Fruit fly (Drosophila melanogaster) whole organism, embryonic: Measurements from ENCODE around the gene CG15368.

Source experiments
- Adf1 ChIP-seq: fragments of 200-800 bp; sonication (Bioruptor generic); IDR thresholded peaks from 2 replicates; pipeline ENCODE4 v1.3.6; 2022; ENCODE audit warnings: missing biosample characterization, missing genetic modification characterization
- Antp ChIP-seq: fragments of 200-800 bp; sonication (Bioruptor generic); optimal IDR thresholded peaks from 3 replicates; lab custom pipeline; 2016; ENCODE audit warnings: missing biosample characterization, missing genetic modification characterization
- Atf-2 ChIP-seq: fragments of 200-800 bp; sonication (Bioruptor generic); optimal IDR thresholded peaks from 2 replicates; lab custom pipeline; 2016; ENCODE audit warnings: missing biosample characterization, missing genetic modification characterization
- Bgb ChIP-seq: fragments of 200-800 bp; sonication (Bioruptor generic); IDR thresholded peaks from 2 replicates; pipeline ENCODE4 v1.3.6; 2022; ENCODE audit warnings: missing biosample characterization, missing genetic modification characterization; ENCODE audit not compliant: partially characterized antibody
- CG10267 ChIP-seq: fragments of 200-800 bp; sonication (Bioruptor generic); optimal IDR thresholded peaks from 2 replicates; lab custom pipeline; 2018; ENCODE audit warnings: missing biosample characterization, mild to moderate bottlenecking, missing genetic modification characterization, moderate library complexity
- CG10366 ChIP-seq: fragments of 200-800 bp; sonication (Bioruptor generic); IDR thresholded peaks from 2 replicates; pipeline ENCODE4 v1.3.6; 2022; ENCODE audit warnings: missing biosample characterization, missing genetic modification characterization
- CG10979 ChIP-seq: fragments of 200-800 bp; sonication (Bioruptor generic); optimal IDR thresholded peaks from 2 replicates; lab custom pipeline; 2018; ENCODE audit warnings: missing biosample characterization, mild to moderate bottlenecking, missing genetic modification characterization, moderate library complexity
- CG11398 ChIP-seq: fragments of 200-800 bp; sonication (Bioruptor generic); optimal IDR thresholded peaks from 2 replicates; lab custom pipeline; 2016; ENCODE audit warnings: missing biosample characterization, missing genetic modification characterization
- CG12769 ChIP-seq: fragments of 200-800 bp; sonication (Bioruptor generic); optimal IDR thresholded peaks from 2 replicates; lab custom pipeline; 2019; ENCODE audit warnings: missing biosample characterization, mild to moderate bottlenecking, missing genetic modification characterization, moderate library complexity
- CG13424 ChIP-seq: fragments of 200-800 bp; sonication (Bioruptor generic); optimal IDR thresholded peaks from 2 replicates; lab custom pipeline; 2019; ENCODE audit warnings: missing biosample characterization, mild to moderate bottlenecking, missing genetic modification characterization, moderate library complexity
- CG15073 ChIP-seq: fragments of 200-800 bp; sonication (Bioruptor generic); optimal IDR thresholded peaks from 2 replicates; lab custom pipeline; 2016; ENCODE audit warnings: missing biosample characterization, missing genetic modification characterization
- CG15269 ChIP-seq: fragments of 200-800 bp; sonication (Bioruptor generic); optimal IDR thresholded peaks from 2 replicates; lab custom pipeline; 2018; ENCODE audit warnings: missing biosample characterization, mild to moderate bottlenecking, missing genetic modification characterization, moderate library complexity
- CG17328 ChIP-seq: fragments of 200-800 bp; sonication (Bioruptor generic); IDR thresholded peaks from 2 replicates; pipeline ENCODE4 v1.3.6; 2022; ENCODE audit warnings: missing biosample characterization, missing genetic modification characterization
- CG2678 ChIP-seq: fragments of 200-800 bp; sonication (Bioruptor generic); optimal IDR thresholded peaks from 3 replicates; lab custom pipeline; 2019; ENCODE audit warnings: missing biosample characterization, mild to moderate bottlenecking, missing genetic modification characterization, moderate library complexity
- CG3065 ChIP-seq: fragments of 200-800 bp; sonication (Bioruptor generic); optimal IDR thresholded peaks from 2 replicates; lab custom pipeline; 2016; ENCODE audit warnings: missing biosample characterization, missing genetic modification characterization
- CG31388 ChIP-seq: fragments of 200-800 bp; sonication (Bioruptor generic); optimal IDR thresholded peaks from 2 replicates; lab custom pipeline; 2016; ENCODE audit warnings: missing biosample characterization, missing genetic modification characterization
- CG32767 ChIP-seq: fragments of 200-800 bp; sonication (Bioruptor generic); IDR thresholded peaks from 2 replicates; pipeline ENCODE4 v1.3.6; 2022; ENCODE audit warnings: missing biosample characterization, missing genetic modification characterization
- CG3995 ChIP-seq: fragments of 200-800 bp; sonication (Bioruptor generic); optimal IDR thresholded peaks from 3 replicates; lab custom pipeline; 2016; ENCODE audit warnings: missing biosample characterization, missing genetic modification characterization
- CG5953 ChIP-seq: fragments of 200-800 bp; sonication (Bioruptor generic); IDR thresholded peaks from 2 replicates; pipeline ENCODE4 v1.3.6; 2022; ENCODE audit warnings: missing biosample characterization, missing genetic modification characterization
- CG6254 ChIP-seq: fragments of 200-800 bp; sonication (Bioruptor generic); optimal IDR thresholded peaks from 3 replicates; lab custom pipeline; 2017; ENCODE audit warnings: mild to moderate bottlenecking, missing biosample characterization, missing genetic modification reagents, missing genetic modification characterization
- CG7839 ChIP-seq: fragments of 200-800 bp; sonication (Bioruptor generic); optimal IDR thresholded peaks from 3 replicates; lab custom pipeline; 2018; ENCODE audit warnings: missing biosample characterization, mild to moderate bottlenecking, missing genetic modification characterization, moderate library complexity
- CG7928 ChIP-seq: fragments of 200-800 bp; sonication (Bioruptor generic); optimal IDR thresholded peaks from 2 replicates; lab custom pipeline; 2017; ENCODE audit warnings: missing biosample characterization, mild to moderate bottlenecking, missing genetic modification characterization
- Dip2 ChIP-seq: fragments of 200-800 bp; sonication (Bioruptor generic); IDR thresholded peaks from 2 replicates; pipeline ENCODE4 v1.3.6; 2022; ENCODE audit warnings: missing biosample characterization, missing genetic modification characterization
- Drgx ChIP-seq: fragments of 200-800 bp; sonication (Bioruptor generic); IDR thresholded peaks from 2 replicates; pipeline ENCODE4 v1.3.6; 2022; ENCODE audit warnings: missing biosample characterization, missing genetic modification characterization
- Gug ChIP-seq: fragments of 200-800 bp; sonication (Bioruptor generic); IDR thresholded peaks from 4 replicates; pipeline ENCODE4 v1.3.6; 2022; ENCODE audit warnings: missing biosample characterization, missing genetic modification characterization
- Kr ChIP-seq: fragments of 200-800 bp; sonication (Bioruptor generic); optimal IDR thresholded peaks from 2 replicates; lab custom pipeline; 2017; ENCODE audit warnings: missing biosample characterization, mild to moderate bottlenecking, missing genetic modification characterization
- Lhr ChIP-seq: fragments of 200-800 bp; sonication (Bioruptor generic); optimal IDR thresholded peaks from 3 replicates; lab custom pipeline; 2017; ENCODE audit warnings: mild to moderate bottlenecking, missing biosample characterization, missing genetic modification reagents, missing genetic modification characterization
- Myb ChIP-seq: fragments of 200-800 bp; sonication (Bioruptor generic); optimal IDR thresholded peaks from 2 replicates; lab custom pipeline; 2016; ENCODE audit warnings: missing biosample characterization, missing genetic modification characterization
- Opbp ChIP-seq: fragments of 200-800 bp; sonication (Bioruptor generic); IDR thresholded peaks from 3 replicates; pipeline ENCODE4 v1.3.6; 2022; ENCODE audit warnings: missing biosample characterization, missing genetic modification characterization; ENCODE audit not compliant: partially characterized antibody
- Ravus ChIP-seq: fragments of 200-800 bp; sonication (Bioruptor generic); IDR thresholded peaks from 2 replicates; pipeline ENCODE4 v1.3.6; 2022; ENCODE audit warnings: missing biosample characterization, missing genetic modification characterization
- Rfx ChIP-seq: fragments of 200-800 bp; sonication (Bioruptor generic); IDR thresholded peaks from 2 replicates; pipeline ENCODE4 v1.3.6; 2022; ENCODE audit warnings: missing biosample characterization, missing genetic modification characterization
- Sox102F ChIP-seq: fragments of 200-800 bp; sonication (Bioruptor generic); optimal IDR thresholded peaks from 2 replicates; lab custom pipeline; 2018; ENCODE audit warnings: missing biosample characterization, mild to moderate bottlenecking, missing genetic modification characterization, moderate library complexity
- Taf1 ChIP-seq: fragments of 200-800 bp; sonication (Bioruptor generic); IDR thresholded peaks from 2 replicates; pipeline ENCODE4 v1.3.6; 2022; ENCODE audit warnings: missing biosample characterization, missing genetic modification characterization
- Tbp ChIP-seq: fragments of >200 bp; optimal IDR thresholded peaks from 2 replicates; lab custom pipeline; 2018; ENCODE audit warnings: missing biosample characterization, missing genetic modification characterization
- bigmax ChIP-seq: fragments of 200-800 bp; sonication (Bioruptor generic); optimal IDR thresholded peaks from 2 replicates; lab custom pipeline; 2018; ENCODE audit warnings: missing biosample characterization, mild to moderate bottlenecking, missing genetic modification characterization
- cad ChIP-seq: fragments of >200 bp; optimal IDR thresholded peaks from 2 replicates; lab custom pipeline; 2017; ENCODE audit warnings: missing biosample characterization, missing genetic modification characterization
- cg ChIP-seq: fragments of 200-800 bp; sonication (Bioruptor generic); optimal IDR thresholded peaks from 3 replicates; lab custom pipeline; 2019; ENCODE audit warnings: missing biosample characterization, mild to moderate bottlenecking, missing genetic modification characterization, moderate library complexity
- gem ChIP-seq: fragments of 200-800 bp; sonication (Bioruptor generic); optimal IDR thresholded peaks from 2 replicates; lab custom pipeline; 2019; ENCODE audit warnings: missing biosample characterization, mild to moderate bottlenecking, missing genetic modification characterization, moderate library complexity
- gfzf ChIP-seq: fragments of 200-800 bp; sonication (Bioruptor generic); optimal IDR thresholded peaks from 2 replicates; lab custom pipeline; 2016; ENCODE audit warnings: missing biosample characterization, mild to moderate bottlenecking, missing genetic modification characterization, moderate library complexity
- hkb ChIP-seq, 2 experiments: fragments of 200-800 bp in 1 of 2; fragments of >200 bp in 1 of 2; sonication (Bioruptor generic) in 1 of 2; IDR thresholded peaks in 1 of 2; optimal IDR thresholded peaks in 1 of 2; 2 replicates each; pipeline versions ENCODE4 v1.3.6 to Lab custom; 2017 to 2022; ENCODE audit warnings: missing biosample characterization in 1 of 2, missing genetic modification characterization in 1 of 2
- lilli ChIP-seq: fragments of 200-800 bp; sonication (Bioruptor generic); optimal IDR thresholded peaks from 3 replicates; lab custom pipeline; 2016; ENCODE audit warnings: missing biosample characterization, missing genetic modification characterization
- lov ChIP-seq, 2 experiments: fragments of 200-800 bp in 1 of 2; fragments of >200 bp in 1 of 2; sonication (Bioruptor generic) in 1 of 2; IDR thresholded peaks in 1 of 2; optimal IDR thresholded peaks in 1 of 2; 2 replicates in 1 of 2; 3 replicates in 1 of 2; pipeline versions ENCODE4 v1.3.6 to Lab custom; 2017 to 2022; ENCODE audit warnings: missing biosample characterization in 1 of 2, missing genetic modification characterization in 1 of 2
- pan ChIP-seq, 4 experiments: fragments of >200 bp in 3 of 4; fragments of 200-800 bp in 1 of 4; sonication (Bioruptor generic) in 1 of 4; optimal IDR thresholded peaks in 3 of 4; IDR thresholded peaks in 1 of 4; 2 replicates each; pipeline versions ENCODE4 v1.3.6 to Lab custom; 2017 to 2022; ENCODE audit warnings: missing biosample characterization in 2 of 4, missing genetic modification characterization in 2 of 4, mixed read lengths in 1 of 4
- pnt ChIP-seq: fragments of 200-800 bp; sonication (Bioruptor generic); optimal IDR thresholded peaks from 3 replicates; lab custom pipeline; 2016; ENCODE audit warnings: missing biosample characterization, missing genetic modification characterization
- psq ChIP-seq: fragments of 200-800 bp; sonication (Bioruptor generic); optimal IDR thresholded peaks from 2 replicates; lab custom pipeline; 2017; ENCODE audit warnings: missing biosample characterization, missing genetic modification characterization
- shn ChIP-seq: fragments of 200-800 bp; sonication (Bioruptor generic); optimal IDR thresholded peaks from 3 replicates; lab custom pipeline; 2016; ENCODE audit warnings: missing biosample characterization, missing genetic modification characterization
- sqz ChIP-seq: fragments of 200-800 bp; sonication (Bioruptor generic); optimal IDR thresholded peaks from 3 replicates; lab custom pipeline; 2018; ENCODE audit warnings: missing biosample characterization, mild to moderate bottlenecking, missing genetic modification characterization
- tap ChIP-seq: fragments of 200-800 bp; optimal IDR thresholded peaks from 3 replicates; lab custom pipeline; 2019; ENCODE audit warnings: missing biosample characterization, mild to moderate bottlenecking, missing genetic modification characterization, moderate library complexity
- tx ChIP-seq: fragments of 200-800 bp; sonication (Bioruptor generic); optimal IDR thresholded peaks from 2 replicates; lab custom pipeline; 2016; ENCODE audit warnings: missing biosample characterization, missing genetic modification characterization

Gene CG15368

DNA sequence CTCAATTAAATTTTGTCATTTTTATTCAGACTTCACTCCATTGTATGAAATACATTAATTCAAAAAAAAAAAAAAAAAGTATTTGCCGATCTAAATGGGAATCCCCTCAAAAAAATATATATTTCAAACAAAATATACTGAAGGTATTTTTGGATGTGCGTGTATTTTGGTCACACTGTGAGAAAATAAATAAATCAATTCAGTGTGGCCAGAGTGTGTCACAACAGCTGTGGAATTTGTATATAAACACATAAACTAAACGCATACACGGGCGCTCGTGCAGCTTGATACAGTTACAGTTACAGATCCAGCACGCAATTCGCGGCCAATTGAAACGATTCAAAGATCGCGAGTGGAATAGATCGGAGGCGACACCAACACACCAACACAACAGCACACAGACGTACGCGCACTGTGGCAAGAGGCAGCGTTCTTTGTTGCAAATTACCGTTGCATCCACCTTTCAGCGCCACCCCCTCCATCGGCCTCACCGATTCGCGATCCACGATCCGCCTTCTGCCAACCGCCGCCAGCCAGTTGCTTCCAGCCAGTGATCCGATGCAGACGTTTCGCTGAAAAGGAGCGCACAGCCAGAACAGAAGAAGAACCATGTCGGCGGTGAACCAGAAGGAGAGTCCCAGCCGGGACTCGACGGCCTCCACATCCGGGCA lies 34.7 kb downstream of the CG15368 start, which contains the start of gene CG17754 (continued):
- TF ChIP-seq Opbp (GFP tag; lab: Robert Waterston, UW) (no peak), Rfx (GFP tag; lab: Robert Waterston, UW) (no peak), tx (GFP tag; lab: Kevin White, UChicago) (no peak), CG13424 (tag; lab: Kevin White, UChicago) (no peak), CG10366 (GFP tag; lab: Robert Waterston, UW) (no peak), sqz (GFP tag; lab: Kevin White, UChicago) (peak; percentile 52), CG15073 (no peak), Sox102F (GFP tag; lab: Kevin White, UChicago) (no peak), Adf1 (GFP tag; lab: Robert Waterston, UW) (no peak), tap (tag; lab: Kevin White, UChicago) (no peak), Taf1 (GFP tag; lab: Robert Waterston, UW) (no peak), CG6254 (no peak), CG2678 (tag; lab: Kevin White, UChicago) (no peak), cad (GFP tag; lab: Kevin White, UChicago) (no peak), CG3065 (no peak), gfzf (GFP tag; lab: Kevin White, UChicago) (peak; percentile 82), CG7928 (GFP tag; lab: Kevin White, UChicago) (no peak), Antp (GFP tag; lab: Kevin White, UChicago) (no peak), lilli (GFP tag; lab: Kevin White, UChicago) (no peak), psq (GFP tag; lab: Kevin White, UChicago) (no peak), CG5953 (GFP tag; lab: Robert Waterston, UW) (no peak), pnt (GFP tag; lab: Kevin White, UChicago) (no peak), Tbp (GFP tag; lab: Kevin White, UChicago) (no peak), Myb (GFP tag; lab: Kevin White, UChicago) (no peak), hkb (optimal IDR thresholded peaks at IDR 0.05; lab: Kevin White, UChicago) (no peak), hkb (GFP tag; IDR thresholded peaks at IDR 0.05; lab: Robert Waterston, UW) (no peak), lov (optimal IDR thresholded peaks at IDR 0.05; lab: Kevin White, UChicago) (no peak), lov (GFP tag; IDR thresholded peaks at IDR 0.05; lab: Robert Waterston, UW) (no peak), CG12769 (tag; lab: Kevin White, UChicago) (no peak), CG17328 (GFP tag; lab: Robert Waterston, UW) (no peak), Dip2 (GFP tag; lab: Robert Waterston, UW) (no peak), shn (GFP tag; lab: Kevin White, UChicago) (no peak), Kr (GFP tag; lab: Kevin White, UChicago) (no peak), bigmax (GFP tag; lab: Kevin White, UChicago) (no peak), gem (no peak), cg (GFP tag; lab: Kevin White, UChicago) (peak; percentile 43), CG15269 (tag; lab: Kevin White, UChicago) (no peak), Atf-2 (GFP tag; lab: Kevin White, UChicago) (no peak), Drgx (GFP tag; lab: Robert Waterston, UW) (no peak), CG11398 (GFP tag; lab: Kevin White, UChicago) (no peak), Bgb (GFP tag; lab: Robert Waterston, UW) (no peak), CG10979 (tag; lab: Kevin White, UChicago) (no peak), CG7839 (no peak), CG10267 (tag; lab: Kevin White, UChicago) (peak; percentile 14), CG3995 (no peak), CG31388 (GFP tag; lab: Kevin White, UChicago) (no peak), CG32767 (GFP tag; lab: Robert Waterston, UW) (no peak), Lhr (GFP tag; lab: Kevin White, UChicago) (peak; percentile 59), Gug (GFP tag; lab: Robert Waterston, UW) (no peak), Ravus (GFP tag; lab: Robert Waterston, UW) (no peak), pan (optimal IDR thresholded peaks at IDR 0.05; lab: Kevin White, UChicago) (no peak), pan (GFP tag; optimal IDR thresholded peaks at IDR 0.05 in 1 of 2, IDR thresholded peaks at IDR 0.05 in 1 of 2) (no peak)
